Worm (Caenorhabditis elegans): ENCODE data around the gene znf-706.
A peak's percentile ranks its signal among the peaks of the same experiment; 100 is the strongest.

The znf-706 gene

DNA sequence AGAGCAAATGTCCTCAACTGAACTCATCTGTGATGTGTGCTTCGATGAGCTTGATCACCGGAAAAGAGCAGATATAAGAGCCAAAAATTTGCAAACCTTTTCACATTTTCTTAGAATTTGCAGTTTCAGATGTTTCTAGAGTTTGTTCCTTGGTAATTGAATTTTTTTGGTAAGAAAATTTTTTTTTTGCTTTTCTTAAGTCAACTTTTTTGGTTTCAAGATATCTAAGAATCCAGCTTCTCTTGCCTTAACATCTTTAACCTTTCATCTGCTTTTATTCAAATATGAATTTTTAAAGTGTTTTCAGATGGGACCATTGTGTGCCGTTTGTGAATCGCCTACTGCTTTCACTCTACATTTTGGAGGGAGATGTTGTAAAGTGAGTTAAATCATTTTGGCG, 26.3 kb downstream of the znf-706 start, which contains the start of gene nhr-11:
Gene nhr-11 (plus strand): TSS at position 301 of the 400 bp plus-strand sequence.
- TF ChIP-seq sem-2 (GFP tag; optimal IDR thresholded peaks at IDR 0.05) (no peak), elt-1 (tag; optimal IDR thresholded peaks at IDR 0.05; ENCODE audit: borderline replicate concordance, insufficient read depth) (no peak), pha-4 (tag; optimal IDR thresholded peaks at IDR 0.05) (no peak), mab-5 (tag; optimal IDR thresholded peaks at IDR 0.05) (no peak), nhr-12 (tag; optimal IDR thresholded peaks at IDR 0.05) (no peak), nhr-76 (tag; optimal IDR thresholded peaks at IDR 0.05) (no peak), ham-2 (GFP tag; optimal IDR thresholded peaks at IDR 0.05) (no peak), zip-8 (tag; optimal IDR thresholded peaks at IDR 0.05) (no peak)

DNA sequence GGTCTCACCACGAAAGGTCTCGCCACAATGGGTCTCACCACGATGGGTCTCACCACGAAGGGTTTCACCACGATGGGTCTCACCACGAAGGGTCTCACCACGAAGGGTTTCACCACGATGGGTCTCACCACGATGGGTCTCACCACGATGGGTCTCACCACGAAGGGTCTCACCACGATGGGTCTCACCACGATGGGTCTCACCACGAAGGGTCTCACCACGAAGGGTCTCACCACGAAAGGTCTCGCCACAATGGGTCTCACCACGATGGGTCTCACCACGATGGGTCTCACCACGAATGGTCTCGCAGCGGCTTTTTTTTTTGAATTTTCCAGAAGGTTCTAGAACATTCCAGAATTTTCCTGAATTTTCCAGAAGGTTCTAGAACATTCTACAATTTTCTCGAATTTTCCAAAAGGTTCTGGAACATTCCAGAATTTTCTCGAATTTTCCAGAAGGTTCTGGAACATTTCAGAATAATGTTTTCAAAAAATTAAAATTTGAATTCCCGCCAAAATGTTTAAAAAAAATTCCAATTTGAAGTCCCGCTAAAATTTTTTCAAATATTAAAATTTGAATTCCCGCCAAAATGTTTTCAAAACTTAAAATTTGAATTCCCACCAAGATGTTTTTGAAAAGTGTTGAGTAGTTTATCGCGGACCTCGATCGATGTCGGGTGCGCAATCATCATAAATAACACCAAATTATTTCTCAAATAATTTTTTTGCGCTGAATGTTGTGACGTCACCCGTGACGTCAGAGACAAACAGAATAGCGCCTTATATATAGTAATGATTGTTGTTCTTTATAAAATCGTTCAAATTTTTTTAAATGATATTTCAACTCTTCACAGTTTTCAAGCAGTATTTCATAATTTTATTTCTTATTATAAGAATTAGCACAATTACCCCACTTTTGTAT, 28.5 kb downstream of the znf-706 start:
- TF ChIP-seq zip-8 (tag; optimal IDR thresholded peaks at IDR 0.05) = peak; percentile 58

DNA sequence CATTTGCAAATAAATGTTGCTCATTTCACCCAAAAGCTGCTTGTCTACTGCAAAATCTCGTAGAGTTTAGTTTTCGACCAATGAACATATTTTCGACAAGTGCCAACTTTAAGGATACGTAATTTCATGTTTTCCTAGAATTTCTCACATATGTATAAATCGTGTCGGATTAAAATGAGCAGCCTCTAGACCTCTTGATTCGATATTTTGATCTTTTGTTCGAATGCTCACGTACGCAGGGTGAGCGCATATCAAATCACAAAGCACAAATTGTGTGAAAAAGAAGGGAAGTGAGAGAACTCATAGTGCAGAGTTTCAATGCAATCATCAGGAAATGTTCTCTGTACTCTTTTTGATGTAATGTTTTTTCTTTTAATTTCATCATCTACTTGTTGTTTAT, 32.5 kb downstream of the znf-706 start:
- TF ChIP-seq elt-3 (tag; optimal IDR thresholded peaks at IDR 0.05) (no peak), ceh-83 (GFP tag; optimal IDR thresholded peaks at IDR 0.05) (no peak), mep-1 (tag; optimal IDR thresholded peaks at IDR 0.05) (no peak)

DNA sequence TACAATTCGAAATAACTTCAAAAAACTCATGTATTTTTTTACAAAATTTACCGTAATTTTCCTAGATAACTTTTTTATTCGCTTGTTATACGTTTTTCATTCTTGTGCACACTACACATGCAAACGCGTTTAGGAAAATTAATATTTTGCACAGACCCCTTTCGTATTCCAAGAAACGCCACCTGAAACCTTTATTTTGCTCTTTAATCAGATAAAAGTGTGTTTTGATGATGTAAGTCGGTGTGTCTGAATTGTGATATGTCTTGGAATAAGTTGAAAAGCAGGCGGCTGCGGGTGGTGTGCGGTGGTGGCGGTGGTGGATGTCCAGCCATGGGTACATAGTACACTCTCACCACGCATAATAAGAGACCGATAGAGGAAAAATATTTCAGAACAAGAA, 42.6 kb downstream of the znf-706 start:
- TF ChIP-seq hlh-1 (tag; optimal IDR thresholded peaks at IDR 0.05) (no peak), flh-1 (GFP tag; optimal IDR thresholded peaks at IDR 0.05) (no peak), ces-1 (GFP tag; optimal IDR thresholded peaks at IDR 0.05) (no peak), snpc-4 (tag; optimal IDR thresholded peaks at IDR 0.05) (no peak), elt-3 (tag; optimal IDR thresholded peaks at IDR 0.05) (no peak), nhr-76 (tag; optimal IDR thresholded peaks at IDR 0.05) (no peak), nhr-237 (tag; optimal IDR thresholded peaks at IDR 0.05) (no peak), pha-4 (tag; optimal IDR thresholded peaks at IDR 0.05) (no peak), elt-1 (tag; optimal IDR thresholded peaks at IDR 0.05; ENCODE audit: borderline replicate concordance, insufficient read depth) (no peak), ham-2 (GFP tag; optimal IDR thresholded peaks at IDR 0.05) (no peak)

DNA sequence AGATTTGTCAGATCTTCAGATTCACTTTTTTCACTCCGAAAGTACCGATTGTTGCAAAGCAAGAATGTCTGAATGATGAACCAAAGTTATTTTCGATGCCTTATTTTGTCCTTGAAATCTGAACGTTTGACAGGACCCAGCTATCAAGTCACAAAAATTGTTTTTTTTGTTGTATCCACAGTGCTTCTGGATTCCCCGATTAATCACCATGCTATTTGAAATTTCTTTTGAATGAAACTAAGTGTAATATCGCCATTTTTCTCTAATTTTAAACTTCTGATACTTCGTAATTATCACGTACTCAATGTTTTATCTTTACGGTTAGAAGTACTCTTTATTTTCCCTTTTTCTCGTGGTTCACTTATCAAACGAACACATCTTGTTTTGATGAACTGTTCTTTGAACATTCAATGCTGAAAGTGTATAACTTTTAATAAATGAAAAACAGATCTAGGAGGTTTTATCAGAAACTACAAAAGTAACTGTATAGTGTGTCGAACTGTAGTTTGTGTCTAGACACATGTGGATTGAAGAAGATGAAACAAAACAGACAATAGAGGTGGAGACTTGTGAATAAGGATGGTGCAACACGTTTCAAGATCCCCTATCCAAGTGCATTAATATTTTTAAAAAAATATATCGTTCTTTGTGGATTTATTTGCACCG, 44.4 kb downstream of the znf-706 start:
- TF ChIP-seq pha-4 (tag; optimal IDR thresholded peaks at IDR 0.05) = no peak
- TF ChIP-seq ztf-11 (tag; optimal IDR thresholded peaks at IDR 0.05) = no peak
- no peak for TF ChIP-seq cnd-1 (tag; optimal IDR thresholded peaks at IDR 0.05)
- TF ChIP-seq ham-2 (GFP tag; optimal IDR thresholded peaks at IDR 0.05) = no peak
- no peak for TF ChIP-seq nhr-2 (tag; optimal IDR thresholded peaks at IDR 0.05)
- TF ChIP-seq M03D4.4 (tag; optimal IDR thresholded peaks at IDR 0.05) = no peak
- no peak for TF ChIP-seq bed-3 (GFP tag; optimal IDR thresholded peaks at IDR 0.05)
- no peak for TF ChIP-seq nhr-76 (tag; optimal IDR thresholded peaks at IDR 0.05)
- TF ChIP-seq ceh-83 (GFP tag; optimal IDR thresholded peaks at IDR 0.05) = no peak
- TF ChIP-seq unc-62 (GFP tag; optimal IDR thresholded peaks at IDR 0.05) = no peak
- TF ChIP-seq snpc-4 (tag; optimal IDR thresholded peaks at IDR 0.05) = no peak

DNA sequence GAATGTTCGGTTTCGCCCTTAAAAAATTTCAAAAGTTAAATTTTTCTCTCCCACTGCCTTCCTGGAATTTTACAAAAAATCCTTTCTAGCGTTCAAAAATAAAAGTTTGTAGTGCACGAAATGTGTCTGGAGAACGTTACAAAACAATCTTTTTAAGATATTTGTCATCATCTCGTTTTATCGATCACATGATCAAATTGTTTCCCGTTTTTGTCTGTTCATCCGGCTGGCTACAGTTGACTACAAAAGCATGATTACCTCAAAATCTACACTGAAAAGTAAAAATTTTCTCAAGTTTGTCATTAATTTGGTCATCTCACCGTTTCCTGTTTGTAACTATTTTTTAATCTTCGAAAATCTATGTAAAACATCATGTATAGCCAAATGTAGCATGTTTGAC, 45.0 kb downstream of the znf-706 start:
- TF ChIP-seq flh-1 (GFP tag; optimal IDR thresholded peaks at IDR 0.05) = no peak
- TF ChIP-seq pha-4 (tag; optimal IDR thresholded peaks at IDR 0.05) = no peak
- TF ChIP-seq unc-120 (tag; optimal IDR thresholded peaks at IDR 0.05; ENCODE audit: poor library complexity, severe bottlenecking) = no peak
- no peak for TF ChIP-seq mls-2 (tag; optimal IDR thresholded peaks at IDR 0.05)
- no peak for TF ChIP-seq ham-2 (GFP tag; optimal IDR thresholded peaks at IDR 0.05)
- no peak for TF ChIP-seq lin-13 (tag; optimal IDR thresholded peaks at IDR 0.05)
- no peak for TF ChIP-seq M03D4.4 (tag; optimal IDR thresholded peaks at IDR 0.05)
- TF ChIP-seq drap-1 (GFP tag; optimal IDR thresholded peaks at IDR 0.05) = no peak
- no peak for TF ChIP-seq nhr-28 (tag; optimal IDR thresholded peaks at IDR 0.05)
- TF ChIP-seq mab-5 (tag; optimal IDR thresholded peaks at IDR 0.05) = no peak
- no peak for TF ChIP-seq ces-1 (GFP tag; optimal IDR thresholded peaks at IDR 0.05)
- no peak for TF ChIP-seq ceh-43 (GFP tag; optimal IDR thresholded peaks at IDR 0.05)
- TF ChIP-seq nhr-2 (tag; optimal IDR thresholded peaks at IDR 0.05) = no peak
- TF ChIP-seq zip-8 (tag; optimal IDR thresholded peaks at IDR 0.05) = no peak
- no peak for TF ChIP-seq bed-3 (GFP tag; optimal IDR thresholded peaks at IDR 0.05)
- TF ChIP-seq mep-1 (tag; optimal IDR thresholded peaks at IDR 0.05) = no peak
- no peak for TF ChIP-seq nhr-12 (tag; optimal IDR thresholded peaks at IDR 0.05)
- no peak for TF ChIP-seq hlh-1 (tag; optimal IDR thresholded peaks at IDR 0.05)
